Worm (Caenorhabditis elegans): ENCODE measurements around the gene emc-2.
"Not testable (repeated sequence)": the region's sequence is repeated elsewhere in the genome, so short reads cannot be mapped to it uniquely, and the experiment has no call there.

The emc-2 gene

DNA sequence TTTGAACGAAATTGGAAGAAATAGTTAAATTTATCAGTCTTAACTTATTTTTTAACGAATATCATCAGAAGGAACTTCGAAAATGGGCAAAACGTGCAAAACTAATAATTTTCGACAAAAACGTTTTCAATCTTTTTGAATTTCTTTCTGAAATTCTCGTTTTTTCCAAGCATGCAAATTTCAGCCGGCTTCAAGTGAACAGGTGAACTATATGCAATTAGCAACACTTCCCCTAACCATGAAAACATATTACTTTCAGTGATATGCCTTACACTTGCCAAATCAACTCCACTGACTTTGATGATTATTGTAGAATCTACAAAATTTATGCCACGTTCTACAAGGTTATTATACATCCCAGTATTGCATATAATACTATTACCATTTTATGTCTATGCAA is 27.6 kb downstream of the emc-2 start, which contains the start of gene srz-63:
Gene srz-63, plus strand, starts transcription at position 301 of the 400 bp plus-strand sequence.
- not testable (repeated sequence) for TF ChIP-seq sup-37 (GFP tag; optimal IDR thresholded peaks at IDR 0.05); tlp-1 (tag; optimal IDR thresholded peaks at IDR 0.05); fos-1 (tag; optimal IDR thresholded peaks at IDR 0.05)

DNA sequence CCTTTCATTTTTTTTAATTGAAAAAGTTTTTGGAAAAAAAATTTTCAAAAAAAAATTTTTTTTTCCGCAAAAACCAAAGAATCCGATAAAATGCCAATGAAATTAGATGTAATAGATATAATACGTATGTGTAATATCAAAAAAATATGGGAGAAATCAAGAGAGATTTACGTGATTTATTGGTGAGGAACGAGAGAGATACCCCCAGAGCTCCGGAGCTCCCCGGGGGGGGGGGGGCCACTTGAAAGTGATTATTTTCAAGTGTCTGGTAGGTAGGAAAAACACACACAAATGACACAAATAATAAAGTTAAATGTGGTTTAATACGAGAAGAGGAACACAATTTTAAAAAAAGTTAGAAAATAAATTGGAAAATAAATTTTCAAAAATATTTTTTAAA is 29.2 kb downstream of the emc-2 start, which contains the start of gene Y57G7A.11:
Gene Y57G7A.11, minus strand, starts transcription at position 101 of the 400 bp plus-strand sequence.
- peak; percentile 83 for TF ChIP-seq dsc-1 (tag; optimal IDR thresholded peaks at IDR 0.05)
- TF ChIP-seq egl-27 (tag; optimal IDR thresholded peaks at IDR 0.05): no peak
- TF ChIP-seq irx-1 (tag; optimal IDR thresholded peaks at IDR 0.05): no peak
- TF ChIP-seq fkh-4 (tag; optimal IDR thresholded peaks at IDR 0.05; ENCODE audit: borderline replicate concordance): peak; percentile 39
- TF ChIP-seq nhr-90 (tag; optimal IDR thresholded peaks at IDR 0.05; ENCODE audit: poor library complexity): no peak
- no peak for TF ChIP-seq nhr-84 (tag; optimal IDR thresholded peaks at IDR 0.05)
- no peak for TF ChIP-seq jun-1 (tag; optimal IDR thresholded peaks at IDR 0.05)
- TF ChIP-seq lin-14 (GFP tag; optimal IDR thresholded peaks at IDR 0.05): no peak
- TF ChIP-seq snu-23 (GFP tag; optimal IDR thresholded peaks at IDR 0.05): no peak

DNA sequence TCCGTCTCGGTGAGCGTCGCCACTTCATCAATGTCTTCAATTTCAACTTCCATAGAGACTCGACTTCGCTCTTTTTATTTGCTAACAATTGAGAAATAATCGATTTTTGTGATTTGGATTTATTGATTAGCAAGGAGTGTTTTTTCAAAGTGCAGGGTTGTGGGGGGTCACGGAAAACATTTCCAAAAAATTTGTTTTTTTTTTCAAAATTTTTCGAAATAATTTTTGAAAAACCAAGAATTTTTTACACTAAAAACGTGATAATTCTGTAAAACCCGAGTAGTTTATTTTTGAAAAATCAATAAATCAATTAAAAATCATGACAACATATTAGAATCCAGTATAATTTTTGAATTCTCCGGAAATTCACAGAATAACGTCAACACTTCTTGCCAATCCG is 30.5 kb downstream of the emc-2 start, which contains the start of gene Y57G7A.5:
Gene Y57G7A.5, minus strand, starts transcription at position 101 of the 400 bp plus-strand sequence.
- TF ChIP-seq aha-1 (tag; optimal IDR thresholded peaks at IDR 0.05): no peak
- TF ChIP-seq mdl-1 (tag; optimal IDR thresholded peaks at IDR 0.05): no peak
- no peak for TF ChIP-seq unc-62 (GFP tag; optimal IDR thresholded peaks at IDR 0.05)
- TF ChIP-seq efl-3 (GFP tag; optimal IDR thresholded peaks at IDR 0.05): no peak
- no peak for TF ChIP-seq nhr-20 (tag; optimal IDR thresholded peaks at IDR 0.05)
- TF ChIP-seq zip-4 (GFP tag; optimal IDR thresholded peaks at IDR 0.05): no peak
- TF ChIP-seq tbx-2 (tag; optimal IDR thresholded peaks at IDR 0.05): no peak
- no peak for TF ChIP-seq nhr-71 (tag; optimal IDR thresholded peaks at IDR 0.05)
- no peak for TF ChIP-seq fkh-10 (GFP tag; optimal IDR thresholded peaks at IDR 0.05)
- no peak for TF ChIP-seq dsc-1 (tag; optimal IDR thresholded peaks at IDR 0.05)

DNA sequence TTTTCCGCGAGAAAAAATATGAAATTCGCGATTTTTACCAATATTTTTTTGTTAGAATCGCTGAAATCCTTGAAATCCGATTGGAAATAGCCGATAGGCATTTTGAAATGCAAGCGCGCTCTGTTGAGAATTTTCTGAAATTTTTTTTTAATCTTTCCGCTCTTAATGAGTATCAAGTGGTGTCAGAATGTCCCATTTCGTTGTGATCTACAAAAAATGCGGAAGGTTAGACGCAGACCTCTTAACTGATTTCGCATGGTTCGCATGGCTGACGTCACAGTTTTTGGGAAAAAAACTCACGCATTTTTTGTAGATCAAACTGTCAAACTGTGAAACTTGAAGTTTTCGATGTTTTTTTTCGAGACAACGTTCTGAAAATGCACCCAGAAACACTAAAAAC is 34.1 kb downstream of the emc-2 start, which contains the start of gene srw-66:
Gene srw-66, minus strand, starts transcription at position 101 of the 400 bp plus-strand sequence.
- no peak for TF ChIP-seq efl-1 (optimal IDR thresholded peaks at IDR 0.05)
- TF ChIP-seq efl-1 (GFP tag; optimal IDR thresholded peaks at IDR 0.05 in 1 of 2): peak in 1 of 2 experiments; percentile 43
- TF ChIP-seq irx-1 (tag; optimal IDR thresholded peaks at IDR 0.05): no peak

DNA sequence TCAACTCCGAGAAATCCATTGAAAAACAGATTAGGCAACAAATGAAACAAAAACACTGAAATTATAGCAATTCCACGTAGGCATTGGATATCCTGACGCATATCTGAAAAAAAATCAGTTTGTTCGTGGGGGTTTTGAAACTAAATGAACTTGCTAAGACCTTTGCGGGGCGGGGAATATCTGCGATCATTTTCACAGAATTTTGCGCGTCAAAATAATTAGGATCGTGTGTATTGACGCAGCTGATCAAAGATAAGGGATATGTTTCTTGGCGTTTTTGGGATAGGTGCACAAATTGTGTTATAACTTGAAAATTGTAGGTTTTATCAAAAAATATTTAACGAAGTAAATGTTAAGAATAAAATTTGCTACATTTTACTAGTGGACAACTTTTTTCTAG is 39.1 kb downstream of the emc-2 start, which contains the start of gene oac-30:
Gene oac-30, minus strand, starts transcription at position 101 of the 400 bp plus-strand sequence.
- TF ChIP-seq lir-3 (tag; optimal IDR thresholded peaks at IDR 0.05; ENCODE audit: poor library complexity): no peak
- TF ChIP-seq elt-3 (tag; optimal IDR thresholded peaks at IDR 0.05): no peak
- TF ChIP-seq fkh-4 (tag; optimal IDR thresholded peaks at IDR 0.05; ENCODE audit: borderline replicate concordance): no peak
- TF ChIP-seq nhr-76 (tag; optimal IDR thresholded peaks at IDR 0.05): no peak
- TF ChIP-seq skn-1 (tag; optimal IDR thresholded peaks at IDR 0.05): no peak
- no peak for TF ChIP-seq lin-15B (tag; optimal IDR thresholded peaks at IDR 0.05)
- no peak for TF ChIP-seq C04F5.9 (tag; optimal IDR thresholded peaks at IDR 0.05)
- TF ChIP-seq snu-23 (GFP tag; optimal IDR thresholded peaks at IDR 0.05): no peak
- no peak for TF ChIP-seq unc-30 (tag; optimal IDR thresholded peaks at IDR 0.05)
- TF ChIP-seq lin-14 (GFP tag; optimal IDR thresholded peaks at IDR 0.05): no peak
- no peak for TF ChIP-seq dsc-1 (tag; optimal IDR thresholded peaks at IDR 0.05)
- no peak for TF ChIP-seq ets-5 (GFP tag; IDR thresholded peaks at IDR 0.05)
- TF ChIP-seq irx-1 (tag; optimal IDR thresholded peaks at IDR 0.05): no peak
- TF ChIP-seq ceh-88 (GFP tag; IDR thresholded peaks at IDR 0.05): no peak
- no peak for TF ChIP-seq pag-3 (tag; optimal IDR thresholded peaks at IDR 0.05; ENCODE audit: borderline replicate concordance, insufficient read depth)
- TF ChIP-seq nhr-71 (tag; optimal IDR thresholded peaks at IDR 0.05): no peak

All from whole organism, L1 larva.